Fruit fly (Drosophila melanogaster) whole organism, adult: ENCODE measurements around the gene CG31441.

Experiments used
- CG11617 ChIP-seq: fragments of 200-800 bp; sonication (Bioruptor generic); optimal IDR thresholded peaks from 2 replicates; lab custom pipeline; 2017; ENCODE audit warnings: mild to moderate bottlenecking, missing biosample characterization, missing genetic modification reagents, missing genetic modification characterization
- CG12768 ChIP-seq: fragments of 200-800 bp; sonication (Bioruptor generic); optimal IDR thresholded peaks from 2 replicates; lab custom pipeline; 2017; ENCODE audit warnings: missing biosample characterization, missing genetic modification characterization, mild to moderate bottlenecking, moderate library complexity, missing genetic modification reagents
- CG14711 ChIP-seq: fragments of 200-800 bp; sonication (Bioruptor generic); optimal IDR thresholded peaks from 2 replicates; lab custom pipeline; 2018; ENCODE audit warnings: missing biosample characterization, mild to moderate bottlenecking, missing genetic modification characterization, moderate library complexity
- CG1620 ChIP-seq: fragments of 200-800 bp; sonication (Bioruptor generic); optimal IDR thresholded peaks from 2 replicates; lab custom pipeline; 2016; ENCODE audit warnings: missing biosample characterization, missing genetic modification characterization
- CG33017 ChIP-seq: fragments of 200-800 bp; sonication (Bioruptor generic); optimal IDR thresholded peaks from 2 replicates; lab custom pipeline; 2018; ENCODE audit warnings: missing biosample characterization, mild to moderate bottlenecking, missing genetic modification characterization, moderate library complexity
- CG5204 ChIP-seq: fragments of 200-800 bp; sonication (Bioruptor generic); optimal IDR thresholded peaks from 2 replicates; lab custom pipeline; 2016; ENCODE audit warnings: missing biosample characterization, missing genetic modification characterization
- CG7045 ChIP-seq: fragments of 200-800 bp; sonication (Bioruptor generic); optimal IDR thresholded peaks from 2 replicates; lab custom pipeline; 2017; ENCODE audit warnings: missing biosample characterization, mild to moderate bottlenecking, missing genetic modification characterization
- CG7101 ChIP-seq: fragments of 200-800 bp; sonication (Bioruptor generic); optimal IDR thresholded peaks from 2 replicates; lab custom pipeline; 2018; ENCODE audit warnings: missing biosample characterization, mild to moderate bottlenecking, missing genetic modification characterization, moderate library complexity
- Clk ChIP-seq: fragments of 200-800 bp; sonication (Bioruptor generic); optimal IDR thresholded peaks from 2 replicates; lab custom pipeline; 2017; ENCODE audit warnings: missing biosample characterization, missing genetic modification characterization
- Crg-1 ChIP-seq: fragments of 200-800 bp; sonication (Bioruptor generic); optimal IDR thresholded peaks from 2 replicates; lab custom pipeline; 2016; ENCODE audit warnings: missing biosample characterization, missing genetic modification characterization
- Hr96 ChIP-seq: fragments of 200-800 bp; sonication (Bioruptor generic); optimal IDR thresholded peaks from 2 replicates; lab custom pipeline; 2016; ENCODE audit warnings: missing biosample characterization, missing genetic modification characterization
- Mnt ChIP-seq: fragments of 200-800 bp; sonication (Bioruptor generic); optimal IDR thresholded peaks from 2 replicates; lab custom pipeline; 2016; ENCODE audit warnings: missing biosample characterization, mild to moderate bottlenecking, missing genetic modification characterization
- bab1 ChIP-seq: fragments of 200-800 bp; sonication (Bioruptor generic); optimal IDR thresholded peaks from 3 replicates; lab custom pipeline; 2019; ENCODE audit warnings: missing biosample characterization, mild to moderate bottlenecking, missing genetic modification characterization, moderate library complexity
- cic ChIP-seq: fragments of 200-800 bp; sonication (Bioruptor generic); optimal IDR thresholded peaks from 2 replicates; lab custom pipeline; 2017; ENCODE audit warnings: missing biosample characterization, mild to moderate bottlenecking, missing genetic modification characterization, moderate library complexity
- cnc ChIP-seq, 2 experiments: fragments of >200 bp; optimal IDR thresholded peaks; 2 replicates each; lab custom pipeline; 2017
- kay ChIP-seq: fragments of 200-800 bp; sonication (Bioruptor generic); peaks from one replicate; lab custom pipeline; 2016; ENCODE audit warnings: missing biosample characterization, missing genetic modification characterization, borderline replicate concordance
- ovo ChIP-seq: fragments of 200-800 bp; sonication (Bioruptor generic); optimal IDR thresholded peaks from 2 replicates; lab custom pipeline; 2016; ENCODE audit warnings: missing biosample characterization, missing genetic modification characterization
- pad ChIP-seq: fragments of 200-800 bp; sonication (Bioruptor generic); optimal IDR thresholded peaks from 3 replicates; lab custom pipeline; 2017; ENCODE audit warnings: missing biosample characterization, missing genetic modification characterization, mild to moderate bottlenecking, moderate library complexity, missing genetic modification reagents
- tj ChIP-seq: fragments of 200-800 bp; sonication (Bioruptor generic); optimal IDR thresholded peaks from 3 replicates; lab custom pipeline; 2017; ENCODE audit warnings: missing biosample characterization, mild to moderate bottlenecking, missing genetic modification characterization, moderate library complexity
- toe ChIP-seq: fragments of 200-800 bp; sonication (Bioruptor generic); optimal IDR thresholded peaks from 2 replicates; lab custom pipeline; 2016; ENCODE audit warnings: missing biosample characterization, missing genetic modification characterization

Gene CG31441

dm6 chr3R:11234918-11235371 lies 1.1 kb upstream of the CG31441 start, which contains the start of the genes Arfip and CG17721:
Gene Arfip, minus strand, starts transcription at chr3R:11235013.
Gene CG17721, plus strand, starts transcription at chr3R:11235140.
- TF ChIP-seq pad (no peak), tj (GFP tag; lab: Kevin White, UChicago) (no peak), Clk (GFP tag; lab: Kevin White, UChicago) (no peak), CG5204 (GFP tag; lab: Kevin White, UChicago) (no peak)

- TF ChIP-seq bab1 (peak; percentile 10), CG14711 (tag; lab: Kevin White, UChicago) (no peak), Mnt (peak; percentile 34)
Observed at dm6 chr3R:11237598-11237997, 1.5 kb downstream of the CG31441 start, which contains the start of gene CG31388. Gene CG31388, plus strand, starts transcription at chr3R:11237815.

- TF ChIP-seq CG5204 (GFP tag; lab: Kevin White, UChicago), result no peak
- no peak for TF ChIP-seq Clk (GFP tag; lab: Kevin White, UChicago)
- no peak for TF ChIP-seq ovo (GFP tag; lab: Kevin White, UChicago)
- TF ChIP-seq CG1620 (GFP tag; lab: Kevin White, UChicago), result no peak
- TF ChIP-seq kay (GFP tag; lab: Kevin White, UChicago), result no peak
- no peak for TF ChIP-seq cic (GFP tag; lab: Kevin White, UChicago)
- no peak for TF ChIP-seq CG33017
- no peak for TF ChIP-seq pad
- no peak for TF ChIP-seq CG11617 (GFP tag; lab: Kevin White, UChicago)
Observed at dm6 chr3R:11240891-11241290, 4.8 kb downstream of the CG31441 start, which contains the start of the genes scpr-B and scpr-A. Gene scpr-B, minus strand, starts transcription at chr3R:11240991. Gene scpr-A, plus strand, starts transcription at chr3R:11241183.

dm6 chr3R:11243057-11243740 lies 7.1 kb downstream of the CG31441 start:
- TF ChIP-seq CG33017 (no peak), CG7101 (tag; lab: Kevin White, UChicago) (peak; percentile 36), CG1620 (GFP tag; lab: Kevin White, UChicago) (no peak), cic (GFP tag; lab: Kevin White, UChicago) (peak; percentile 20), toe (GFP tag; lab: Kevin White, UChicago) (no peak), pad (peak; percentile 67), Mnt (peak; percentile 5), ovo (GFP tag; lab: Kevin White, UChicago) (peak; percentile 26), CG14711 (tag; lab: Kevin White, UChicago) (peak; percentile 37), bab1 (peak; percentile 24), tj (GFP tag; lab: Kevin White, UChicago) (no peak), cnc (optimal IDR thresholded peaks at IDR 0.05; lab: Kevin White, UChicago) (no peak), CG7045 (GFP tag; lab: Kevin White, UChicago) (no peak)

- TF ChIP-seq CG33017, result no peak
- peak; percentile 52 for TF ChIP-seq toe (GFP tag; lab: Kevin White, UChicago)
- no peak for TF ChIP-seq CG5204 (GFP tag; lab: Kevin White, UChicago)
- peak; percentile 9 for TF ChIP-seq CG7101 (tag; lab: Kevin White, UChicago)
- TF ChIP-seq CG14711 (tag; lab: Kevin White, UChicago), result no peak
- TF ChIP-seq cic (GFP tag; lab: Kevin White, UChicago), result peak; percentile 32
- TF ChIP-seq Crg-1 (GFP tag; lab: Kevin White, UChicago), result no peak
- TF ChIP-seq bab1, result peak; percentile 51
- TF ChIP-seq tj (GFP tag; lab: Kevin White, UChicago), result peak; percentile 100
- TF ChIP-seq CG7045 (GFP tag; lab: Kevin White, UChicago), result no peak
- peak; percentile 49 for TF ChIP-seq Mnt
- no peak for TF ChIP-seq cnc (optimal IDR thresholded peaks at IDR 0.05; lab: Kevin White, UChicago)
- TF ChIP-seq ovo (GFP tag; lab: Kevin White, UChicago), result no peak
- TF ChIP-seq CG11617 (GFP tag; lab: Kevin White, UChicago), result peak; percentile 30
- peak; percentile 44 for TF ChIP-seq Hr96 (GFP tag; lab: Kevin White, UChicago)
- no peak for TF ChIP-seq CG12768 (GFP tag; lab: Kevin White, UChicago)
- TF ChIP-seq pad, result no peak
- TF ChIP-seq Clk (GFP tag; lab: Kevin White, UChicago), result no peak
- TF ChIP-seq kay (GFP tag; lab: Kevin White, UChicago), result no peak
- TF ChIP-seq CG1620 (GFP tag; lab: Kevin White, UChicago), result peak; percentile 19
Observed at dm6 chr3R:11243951-11244660, 8.0 kb downstream of the CG31441 start, which contains the start of the genes CG17734 and CG5214. Gene CG17734, minus strand, starts transcription at chr3R:11243999. Gene CG5214, plus strand, starts transcription at chr3R:11244302.

dm6 chr3R:11245803-11246202 lies 9.7 kb downstream of the CG31441 start:
- TF ChIP-seq CG11617 (GFP tag; lab: Kevin White, UChicago) (no peak), Clk (GFP tag; lab: Kevin White, UChicago) (no peak), CG1620 (GFP tag; lab: Kevin White, UChicago) (no peak), cnc (optimal IDR thresholded peaks at IDR 0.05; lab: Kevin White, UChicago) (no peak), CG33017 (no peak), CG5204 (GFP tag; lab: Kevin White, UChicago) (no peak), tj (GFP tag; lab: Kevin White, UChicago) (no peak), bab1 (no peak), Mnt (no peak), cic (GFP tag; lab: Kevin White, UChicago) (no peak), CG7101 (tag; lab: Kevin White, UChicago) (no peak)
